Worm (Caenorhabditis elegans): Measurements from ENCODE around the gene sftd-3.

DNA sequence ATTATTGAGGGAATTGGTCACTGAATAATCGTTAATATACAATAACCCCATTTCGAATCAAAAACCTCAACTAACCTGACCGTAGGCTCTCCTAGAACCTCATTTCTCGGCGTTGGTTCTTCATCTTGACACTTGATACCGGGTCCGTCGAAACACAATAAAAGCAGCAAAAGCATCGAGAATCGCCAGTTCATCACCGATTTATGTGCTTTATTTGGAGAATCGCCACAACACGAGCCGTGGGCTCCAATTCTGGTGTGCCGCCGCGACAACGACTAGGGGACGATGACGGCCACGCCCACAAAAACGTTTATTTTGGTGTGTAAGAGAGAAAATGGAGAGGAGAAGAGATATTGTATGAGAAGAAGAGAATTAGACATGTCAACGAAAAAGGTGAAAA is 16.6 kb downstream of the sftd-3 start, which contains the start of gene cutl-15:
- TF ChIP-seq madf-10 (tag; optimal IDR thresholded peaks at IDR 0.05) (no peak), madf-8 (GFP tag; conservative IDR thresholded peaks at IDR 0.05) (no peak), snpc-3.4 (tag; optimal IDR thresholded peaks at IDR 0.05) (no peak), ama-1 (optimal IDR thresholded peaks at IDR 0.05) (no peak), ama-1 (GFP tag; optimal IDR thresholded peaks at IDR 0.05) (no peak), die-1 (tag; optimal IDR thresholded peaks at IDR 0.05) (no peak), F33H1.4 (GFP tag; IDR thresholded peaks at IDR 0.05) (no peak), D2030.7 (GFP tag; IDR thresholded peaks at IDR 0.05) (no peak), hmg-20 (GFP tag; IDR thresholded peaks at IDR 0.05) (no peak), nhr-179 (tag; optimal IDR thresholded peaks at IDR 0.05) (no peak), F57C9.4 (tag; optimal IDR thresholded peaks at IDR 0.05) (no peak)
